Fruit fly (Drosophila melanogaster): ENCODE results near the gene CG8997.

Gene CG8997

DNA sequence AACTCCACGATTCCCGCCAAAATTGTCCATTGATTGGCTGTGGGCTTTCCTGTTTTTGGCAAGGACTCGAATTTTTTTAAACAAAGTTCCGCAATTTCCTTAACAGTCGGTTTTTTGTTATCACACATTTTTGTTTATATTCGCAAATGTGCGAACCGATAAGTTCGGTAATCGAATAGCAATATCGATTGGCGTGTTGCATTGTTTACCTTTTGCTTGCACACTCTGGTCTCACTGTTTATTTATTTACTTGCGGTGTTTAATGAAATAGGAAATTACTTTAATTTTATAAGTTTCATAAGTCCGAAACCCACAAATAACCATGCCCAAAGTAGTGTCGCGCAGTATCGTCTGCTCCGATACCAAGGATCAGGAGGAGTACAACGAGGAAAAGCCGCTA, 33.8 kb downstream of the CG8997 start, which contains the start of the genes Adat1 and CG16865:
TSS of gene Adat1 (minus strand) at position 152 of the 400 bp plus-strand sequence.
TSS of gene CG16865 (plus strand) at position 200 of the 400 bp plus-strand sequence.
- no peak for TF ChIP-seq psq (optimal IDR thresholded peaks at IDR 0.05)
- TF ChIP-seq EcR (GFP tag; optimal IDR thresholded peaks at IDR 0.05), result no peak
- TF ChIP-seq pan (optimal IDR thresholded peaks at IDR 0.05), result no peak
- no peak for TF ChIP-seq CG8478 (optimal IDR thresholded peaks at IDR 0.05)
- TF ChIP-seq usp (GFP tag; optimal IDR thresholded peaks at IDR 0.05), result no peak
- no peak for TF ChIP-seq Dll (optimal IDR thresholded peaks at IDR 0.05)

DNA sequence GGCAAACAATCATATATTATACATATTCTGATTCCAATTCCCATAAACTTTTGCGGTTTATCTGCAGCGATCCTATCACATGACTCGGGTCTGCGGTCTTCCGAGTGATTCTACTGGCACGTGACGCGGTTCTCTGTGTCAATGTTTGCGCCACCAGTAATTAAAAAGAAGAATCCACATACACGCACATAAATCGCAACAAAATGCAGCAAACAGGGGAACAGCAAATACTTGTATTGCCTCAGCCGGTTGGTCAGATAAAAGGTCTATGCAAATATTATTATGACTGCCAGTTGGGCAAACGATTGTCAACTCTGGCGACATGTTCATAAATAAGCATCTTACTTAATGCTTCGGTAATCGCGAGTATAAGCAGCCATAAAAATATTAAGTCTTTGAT, 37.2 kb downstream of the CG8997 start:
- TF ChIP-seq CG8478 (optimal IDR thresholded peaks at IDR 0.05) (no peak), Dll (optimal IDR thresholded peaks at IDR 0.05) (no peak), usp (GFP tag; optimal IDR thresholded peaks at IDR 0.05) (no peak), EcR (GFP tag; optimal IDR thresholded peaks at IDR 0.05) (no peak), psq (optimal IDR thresholded peaks at IDR 0.05) (no peak)

DNA sequence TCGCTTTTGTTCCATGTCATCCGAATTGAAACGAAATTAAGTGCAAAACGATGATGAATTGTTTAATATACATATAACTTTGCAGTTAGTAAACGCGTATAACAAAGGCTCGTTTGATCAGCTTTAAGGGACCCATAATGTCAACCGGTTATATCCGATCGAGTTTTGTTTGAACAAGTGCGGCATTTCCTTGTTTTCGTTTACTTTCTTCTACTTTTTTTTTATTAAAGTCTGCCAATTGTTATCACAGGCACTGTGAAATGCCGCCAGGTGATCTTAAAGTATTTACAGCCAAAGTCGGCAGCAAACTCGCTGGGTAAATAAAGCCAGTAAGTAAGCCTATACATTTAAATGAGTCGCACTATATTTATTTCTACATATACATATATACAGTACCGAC, 38.0 kb downstream of the CG8997 start:
- TF ChIP-seq psq (optimal IDR thresholded peaks at IDR 0.05) (no peak), pan (optimal IDR thresholded peaks at IDR 0.05) (no peak), CG8478 (optimal IDR thresholded peaks at IDR 0.05) (no peak)

DNA sequence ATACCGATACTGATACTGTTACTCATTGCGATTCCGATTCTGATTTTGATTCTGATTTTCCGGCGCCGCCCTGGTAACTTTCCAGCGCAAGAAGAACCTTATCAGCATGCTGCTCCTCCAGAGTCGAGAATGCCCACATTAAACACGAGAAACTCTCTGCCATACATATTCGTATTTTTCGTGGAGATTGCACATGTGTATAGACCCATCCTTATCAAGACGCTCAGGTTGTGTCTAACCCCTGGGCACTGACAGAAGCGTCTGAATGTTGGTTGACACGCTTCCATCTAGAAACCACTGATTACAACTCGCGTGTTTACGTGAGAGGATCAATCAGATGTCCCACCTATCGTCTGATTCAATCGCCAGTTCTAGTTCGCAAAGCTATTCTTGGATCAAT, 40.0 kb downstream of the CG8997 start:
- TF ChIP-seq psq (optimal IDR thresholded peaks at IDR 0.05) (no peak), CG8478 (optimal IDR thresholded peaks at IDR 0.05) (no peak), usp (GFP tag; optimal IDR thresholded peaks at IDR 0.05) (no peak), pan (optimal IDR thresholded peaks at IDR 0.05) (no peak), Dll (optimal IDR thresholded peaks at IDR 0.05) (no peak), EcR (GFP tag; optimal IDR thresholded peaks at IDR 0.05) (no peak)

DNA sequence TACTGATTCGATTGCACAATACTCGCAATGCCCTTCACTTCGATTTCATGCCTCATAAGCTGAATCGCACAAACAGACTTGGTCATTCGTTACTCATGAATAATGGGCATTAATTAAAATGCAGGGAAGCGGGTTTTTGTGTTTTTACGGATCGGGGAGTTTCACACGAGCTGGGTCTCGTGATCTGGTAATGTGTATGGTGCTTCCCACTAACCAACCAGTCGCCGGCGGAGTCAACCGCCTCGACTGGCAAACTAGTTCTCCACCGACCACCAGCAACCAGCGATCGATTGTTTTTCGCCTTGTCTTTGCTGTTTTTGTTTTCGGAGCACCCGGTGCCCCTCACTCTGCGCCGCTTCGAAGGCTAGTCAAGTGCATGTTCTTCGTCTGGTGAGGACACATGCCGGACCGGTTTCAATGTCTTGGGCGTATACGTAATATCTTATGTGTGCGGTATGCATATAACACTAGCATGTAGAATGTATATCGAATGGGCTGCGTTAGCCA, 40.5 kb downstream of the CG8997 start:
- TF ChIP-seq CG8478 (optimal IDR thresholded peaks at IDR 0.05) (no peak), EcR (GFP tag; optimal IDR thresholded peaks at IDR 0.05) (no peak), pan (optimal IDR thresholded peaks at IDR 0.05) (no peak), usp (GFP tag; optimal IDR thresholded peaks at IDR 0.05) (no peak), psq (optimal IDR thresholded peaks at IDR 0.05) (no peak), Dll (optimal IDR thresholded peaks at IDR 0.05) (no peak)

DNA sequence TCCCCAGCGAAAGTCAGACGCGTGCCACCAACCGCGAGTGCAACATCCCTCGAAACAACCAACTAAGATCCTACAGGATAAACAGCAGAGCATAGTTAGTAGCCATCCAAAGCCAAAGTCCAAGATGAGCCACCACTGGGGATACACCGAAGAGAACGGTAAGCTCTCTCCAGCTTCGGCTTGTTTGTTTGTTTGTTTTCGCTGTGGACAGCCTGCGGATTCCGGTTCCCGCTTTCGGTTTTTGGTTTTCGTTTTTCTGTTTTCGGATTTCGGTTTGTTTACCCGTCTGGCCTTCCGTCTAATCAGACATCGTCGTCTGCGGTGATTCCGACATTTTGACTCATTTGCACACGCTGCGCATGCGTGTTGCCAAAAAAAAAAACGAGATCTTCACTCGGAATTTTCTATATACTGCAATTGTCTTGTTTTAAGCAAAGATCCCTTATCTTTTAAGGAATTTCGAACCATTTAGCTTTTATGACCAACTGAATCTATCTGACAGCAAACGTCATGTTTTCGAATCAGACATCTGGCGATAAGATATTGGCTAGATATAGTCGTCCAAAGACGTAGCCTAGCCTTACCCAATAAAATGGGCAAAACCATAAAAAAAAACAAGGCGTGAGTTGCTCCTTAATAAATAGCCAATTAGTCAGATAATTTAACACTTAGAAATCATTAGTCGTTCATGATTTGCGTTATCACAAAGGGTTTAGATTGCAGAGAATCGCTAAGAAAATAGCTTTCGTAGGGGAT, 41.1 kb downstream of the CG8997 start:
- TF ChIP-seq CG8478 (optimal IDR thresholded peaks at IDR 0.05) (no peak), Dll (optimal IDR thresholded peaks at IDR 0.05) (no peak), usp (GFP tag; optimal IDR thresholded peaks at IDR 0.05) (no peak), psq (optimal IDR thresholded peaks at IDR 0.05) (no peak), EcR (GFP tag; optimal IDR thresholded peaks at IDR 0.05) (no peak), pan (optimal IDR thresholded peaks at IDR 0.05) (no peak)

DNA sequence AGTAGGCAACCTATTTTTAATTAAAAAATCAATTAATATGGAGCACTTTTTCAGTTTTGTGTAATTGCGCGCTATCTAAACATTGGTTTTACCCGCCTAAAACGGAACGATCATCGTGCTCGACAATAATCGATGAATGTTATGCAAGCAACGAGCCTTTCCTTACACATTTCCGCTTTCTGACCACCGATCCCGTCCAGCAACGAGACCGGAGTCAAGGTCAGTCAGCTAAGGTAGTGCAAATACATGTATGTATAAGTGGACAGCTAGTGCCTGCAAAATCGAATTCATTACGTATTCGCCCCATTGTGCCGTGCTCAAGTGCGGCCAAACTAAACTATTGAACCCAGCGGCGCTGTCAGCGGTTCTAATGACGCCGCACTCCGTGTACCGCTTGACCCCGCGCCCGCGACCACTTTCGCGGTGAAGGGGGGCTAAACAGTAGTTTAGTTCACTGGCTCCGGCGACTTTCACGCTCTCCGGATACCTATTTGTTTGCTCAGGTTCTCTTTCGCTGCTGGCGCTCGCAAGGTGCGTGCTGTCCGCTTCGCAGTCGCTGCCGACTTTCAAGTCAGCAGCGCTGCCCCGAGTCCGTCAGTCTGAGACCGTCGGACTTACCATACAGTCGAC, 42.0 kb downstream of the CG8997 start, which contains the start of gene CAH1:
TSS of gene CAH1 (plus strand) at position 595 of the 630 bp plus-strand sequence.
- TF ChIP-seq EcR (GFP tag; optimal IDR thresholded peaks at IDR 0.05) (no peak), usp (GFP tag; optimal IDR thresholded peaks at IDR 0.05) (no peak), Dll (optimal IDR thresholded peaks at IDR 0.05) (no peak), CG8478 (optimal IDR thresholded peaks at IDR 0.05) (no peak), pan (optimal IDR thresholded peaks at IDR 0.05) (no peak)

DNA sequence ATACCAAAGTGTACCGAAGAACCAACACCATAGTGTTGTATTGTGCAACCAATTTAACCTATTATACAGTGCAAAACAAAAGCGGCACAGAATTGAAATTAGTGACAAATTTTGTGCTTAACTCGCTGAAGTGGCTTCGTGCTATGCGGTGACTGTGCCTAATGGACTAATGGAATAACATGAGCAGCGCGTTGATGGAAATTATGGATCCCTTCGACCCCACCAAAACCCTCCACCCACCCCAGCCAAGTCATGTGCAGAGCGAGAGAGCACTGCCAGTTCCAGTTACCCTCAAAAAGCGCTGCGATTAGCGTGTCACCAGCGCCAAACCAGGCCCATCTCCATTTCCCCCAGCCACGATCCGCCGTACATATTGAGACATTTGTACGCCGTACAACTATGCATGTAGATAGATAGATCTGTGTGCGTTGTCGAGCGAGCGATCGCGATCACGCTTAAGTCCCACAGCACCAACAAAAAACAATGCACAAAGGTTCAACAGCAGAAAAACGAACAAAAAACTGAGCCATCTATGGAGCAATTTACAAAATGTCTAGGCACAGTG, 43.0 kb downstream of the CG8997 start:
- TF ChIP-seq pan (optimal IDR thresholded peaks at IDR 0.05), result no peak
- TF ChIP-seq Dll (optimal IDR thresholded peaks at IDR 0.05), result no peak
- no peak for TF ChIP-seq CG8478 (optimal IDR thresholded peaks at IDR 0.05)
- TF ChIP-seq usp (GFP tag; optimal IDR thresholded peaks at IDR 0.05), result no peak
- TF ChIP-seq EcR (GFP tag; optimal IDR thresholded peaks at IDR 0.05), result no peak
- TF ChIP-seq psq (optimal IDR thresholded peaks at IDR 0.05), result no peak

DNA sequence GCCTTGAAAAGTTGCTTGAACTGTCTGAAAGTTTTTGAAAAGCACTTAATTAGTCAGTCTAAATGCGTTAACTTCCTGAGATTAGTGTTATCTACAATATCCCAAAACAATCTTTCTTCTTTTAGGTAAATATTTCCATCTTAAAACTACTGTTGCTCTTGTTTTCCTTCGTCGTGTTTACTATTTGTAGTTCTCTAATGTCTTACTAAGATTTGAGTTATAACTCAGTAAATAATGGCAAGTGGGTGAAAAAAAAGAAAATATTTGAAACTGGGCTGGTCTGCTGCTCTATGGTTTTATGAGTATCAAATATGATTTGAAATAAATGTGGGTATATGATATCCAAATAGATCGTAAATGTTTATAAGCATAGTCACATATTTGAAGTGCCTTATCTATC, 44.0 kb downstream of the CG8997 start:
- no peak for TF ChIP-seq EcR (GFP tag; optimal IDR thresholded peaks at IDR 0.05)
